Worm (Caenorhabditis elegans) whole organism, L4/young adult: Measurements from ENCODE around the gene srh-277.

ENCODE experiments used
- W03F9.2 ChIP-seq: fragments of 150-350 bp; optimal IDR thresholded peaks from 2 replicates; lab custom pipeline; 2014; ENCODE audit warnings: missing biosample characterization, missing genetic modification characterization
- dao-5 ChIP-seq: sonication (generic microtip); optimal IDR thresholded peaks from 2 replicates; lab custom pipeline; 2016; ENCODE audit warnings: missing genotype, missing genetic modification characterization, moderate library complexity, missing compliant biosample characterization
- him-1 ChIP-seq: sonication (generic microtip); optimal IDR thresholded peaks from 2 replicates; lab custom pipeline; 2016; ENCODE audit warnings: missing genotype, missing genetic modification reagents, missing genetic modification characterization, missing compliant biosample characterization

Gene srh-277

ce11 chrV:16198016-16198415, 15.0 kb downstream of the srh-277 start, which contains the start of gene F11A5.5:
F11A5.5 (plus strand) TSS chrV:16198316.
- TF ChIP-seq him-1: no peak
- no peak for TF ChIP-seq dao-5 (tag; lab: Kevin White, UChicago)
- TF ChIP-seq W03F9.2: no peak

ce11 chrV:16201730-16202129, 18.7 kb downstream of the srh-277 start, which contains the start of gene F11A5.17:
F11A5.17 (plus strand) TSS chrV:16202030.
- no peak for TF ChIP-seq him-1
- TF ChIP-seq dao-5 (tag; lab: Kevin White, UChicago): no peak
- no peak for TF ChIP-seq W03F9.2

ce11 chrV:16202618-16203017, 19.6 kb downstream of the srh-277 start, which contains the start of gene F11A5.18:
F11A5.18 (plus strand) TSS chrV:16202918.
- TF ChIP-seq dao-5 (tag; lab: Kevin White, UChicago) (no peak), him-1 (no peak), W03F9.2 (no peak)

DNA sequence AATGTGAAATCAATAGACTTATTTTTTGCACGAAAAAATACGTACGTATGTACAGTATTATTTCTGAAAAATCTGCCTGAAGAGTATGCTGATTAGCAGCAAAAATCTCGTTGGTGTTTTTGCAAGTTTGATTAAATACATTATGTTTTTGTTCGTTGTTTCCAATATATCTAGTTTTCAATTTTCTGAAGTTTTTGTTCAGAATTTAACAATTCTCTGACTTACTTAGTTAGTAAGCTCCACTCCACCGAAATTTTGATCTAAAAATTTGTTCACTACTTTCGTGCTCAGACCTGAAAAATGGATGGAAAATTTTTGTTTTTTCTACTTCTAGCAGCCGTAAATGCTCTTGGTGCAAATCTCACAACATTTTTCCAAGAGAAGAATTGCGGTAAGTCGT, 21.9 kb downstream of the srh-277 start, which contains the start of gene irld-26:
irld-26 (plus strand) TSS at position 301 of the 400 bp plus-strand sequence.
- TF ChIP-seq W03F9.2 (no peak), him-1 (no peak), dao-5 (tag; lab: Kevin White, UChicago) (no peak)

DNA sequence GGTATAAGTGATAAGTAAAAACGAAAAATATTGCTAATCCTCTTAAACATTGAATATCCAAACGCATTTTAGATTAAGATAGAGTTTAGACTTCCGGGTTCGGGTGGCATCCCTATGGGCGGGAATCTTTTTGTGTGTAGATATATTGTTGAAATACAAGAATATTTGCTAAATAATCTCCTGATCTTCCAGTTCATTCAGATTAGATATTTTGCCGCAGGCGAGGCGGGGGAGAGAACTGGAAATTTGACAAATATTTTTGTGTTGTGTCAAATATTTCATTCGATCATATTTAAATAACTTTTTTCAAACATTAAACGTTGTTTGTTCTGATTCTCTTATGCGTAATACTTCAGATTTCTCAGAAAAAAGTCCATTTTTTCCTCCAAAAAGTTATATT, 26.8 kb downstream of the srh-277 start, which contains the start of gene oac-15:
oac-15 (minus strand) TSS at position 101 of the 400 bp plus-strand sequence.
- TF ChIP-seq him-1 (no peak), W03F9.2 (no peak), dao-5 (tag; lab: Kevin White, UChicago) (no peak)

DNA sequence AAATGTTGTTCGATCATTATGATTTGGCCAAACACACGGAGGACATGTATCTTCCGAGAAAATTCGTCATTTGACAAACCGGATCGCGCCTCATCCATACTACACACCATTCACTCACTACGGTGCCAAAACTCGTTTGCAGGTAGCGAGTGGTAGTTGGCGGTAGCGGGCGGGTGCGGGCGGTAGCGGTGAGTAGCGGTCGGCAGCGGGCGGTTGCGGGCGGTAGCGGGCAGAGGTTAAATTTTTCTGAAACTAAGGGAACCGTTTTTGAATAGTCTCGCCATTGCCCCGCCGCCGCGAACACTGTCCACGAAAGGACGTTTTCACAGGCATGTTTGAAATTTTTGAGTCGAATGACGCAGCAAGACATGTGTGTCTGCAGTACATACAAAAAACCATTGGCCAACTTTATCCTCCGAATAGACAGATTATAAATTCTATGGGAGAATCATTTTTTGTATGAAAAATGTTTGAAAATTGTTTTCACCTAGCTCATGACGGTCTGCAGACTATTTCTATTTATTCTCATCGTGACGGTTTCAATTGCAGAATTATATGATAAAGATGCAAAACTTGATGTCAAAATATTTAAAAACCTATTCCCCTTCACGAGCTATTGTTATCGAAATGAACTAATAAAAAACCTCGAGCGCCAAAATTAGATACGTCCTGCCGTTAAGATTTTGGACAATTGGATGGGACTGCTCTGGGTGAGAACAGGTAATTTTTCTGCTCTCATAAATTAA, 27.4 kb downstream of the srh-277 start, which contains the start of gene F11A5.16:
F11A5.16 (plus strand) TSS at position 696 of the 746 bp plus-strand sequence.
- no peak for TF ChIP-seq W03F9.2
- no peak for TF ChIP-seq dao-5 (tag; lab: Kevin White, UChicago)
- TF ChIP-seq him-1: no peak

ce11 chrV:16211713-16212112, 28.7 kb downstream of the srh-277 start:
- TF ChIP-seq W03F9.2 (no peak), dao-5 (tag; lab: Kevin White, UChicago) (no peak)

- TF ChIP-seq dao-5 (tag; lab: Kevin White, UChicago): no peak
- no peak for TF ChIP-seq W03F9.2
- no peak for TF ChIP-seq him-1
These were observed 30.3 kb downstream of the srh-277 start for ce11 chrV:16213323-16213722.

DNA sequence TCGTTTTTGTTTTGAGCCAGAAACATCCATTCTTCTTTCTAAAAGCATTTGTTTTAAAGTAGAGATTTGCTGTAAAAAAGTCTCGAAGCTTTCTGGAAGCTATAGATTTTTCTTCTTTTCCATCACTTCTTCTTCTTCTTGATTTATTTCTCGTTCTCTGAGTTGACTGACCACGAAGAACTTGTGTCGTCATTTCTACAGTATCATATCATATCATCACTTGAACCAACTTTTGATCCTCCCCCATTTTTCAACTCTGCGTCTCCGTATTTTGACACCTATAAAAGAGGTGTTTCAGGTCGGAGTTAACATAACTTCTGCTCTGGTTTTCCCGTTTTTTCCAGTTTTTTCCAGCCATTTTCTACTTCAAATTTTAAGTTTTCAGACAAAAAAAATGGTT, 31.5 kb downstream of the srh-277 start, which contains the start of gene F11A5.9:
F11A5.9 (plus strand) TSS at position 386 of the 400 bp plus-strand sequence.
- no peak for TF ChIP-seq dao-5 (tag; lab: Kevin White, UChicago)
- TF ChIP-seq W03F9.2: no peak
- TF ChIP-seq him-1: no peak

ce11 chrV:16218522-16218921, 35.5 kb downstream of the srh-277 start, which contains the start of gene F11A5.15:
F11A5.15 (minus strand) TSS chrV:16218622.
- TF ChIP-seq him-1 (no peak), W03F9.2 (no peak), dao-5 (tag; lab: Kevin White, UChicago) (no peak)

ce11 chrV:16218972-16219757, 36.1 kb downstream of the srh-277 start, which contains the start of gene glc-1:
glc-1 (plus strand) TSS chrV:16219634.
- TF ChIP-seq W03F9.2 (no peak), dao-5 (tag; lab: Kevin White, UChicago) (no peak), him-1 (no peak)

- TF ChIP-seq dao-5 (tag; lab: Kevin White, UChicago): no peak
- no peak for TF ChIP-seq W03F9.2
- TF ChIP-seq him-1: no peak
These were observed 37.0 kb downstream of the srh-277 start for ce11 chrV:16220020-16220419.

ce11 chrV:16224027-16224426, 41.0 kb downstream of the srh-277 start, which contains the start of gene stdh-2:
stdh-2 (plus strand) TSS chrV:16224327.
- TF ChIP-seq W03F9.2 (no peak), him-1 (no peak), dao-5 (tag; lab: Kevin White, UChicago) (no peak)

DNA sequence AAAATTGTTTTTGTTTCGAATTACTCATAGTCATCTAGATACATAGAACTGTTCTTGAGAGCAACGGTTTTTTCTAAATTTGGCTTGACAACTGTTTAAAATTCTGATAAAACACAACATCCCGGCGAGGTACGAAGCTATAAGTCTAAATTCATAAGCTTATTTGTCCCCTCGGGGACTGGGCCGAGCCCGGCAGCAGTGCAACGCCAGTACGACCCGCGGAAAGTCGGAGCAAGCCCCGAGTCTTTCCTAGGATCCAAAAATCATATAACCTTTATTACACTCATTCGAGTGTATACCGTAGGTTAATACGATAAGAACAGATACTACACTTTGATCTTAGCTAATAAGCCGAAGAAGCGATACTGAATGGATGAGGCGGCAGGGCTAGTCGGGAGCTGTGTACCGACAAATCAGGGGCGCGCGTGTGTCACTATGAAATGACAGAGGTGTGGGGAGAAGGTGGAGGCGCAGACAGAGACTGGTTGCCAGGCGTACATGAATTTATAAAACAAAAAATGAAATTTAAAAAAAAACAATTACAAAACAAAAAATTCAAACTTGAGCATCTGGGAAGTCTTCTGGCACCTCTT, 42.6 kb downstream of the srh-277 start:
- no peak for TF ChIP-seq dao-5 (tag; lab: Kevin White, UChicago)
- TF ChIP-seq him-1: no peak
- TF ChIP-seq W03F9.2: no peak
